Worm (Caenorhabditis elegans) whole organism, late embryonic: ENCODE data around the gene cyp-32B1.

ENCODE experiments used
- dve-1 ChIP-seq: sonication (generic microtip); optimal IDR thresholded peaks from 2 replicates; lab custom pipeline; 2017; ENCODE audit warnings: antibody characterized with exemption, mild to moderate bottlenecking, missing genetic modification characterization, missing compliant biosample characterization
- elt-2 ChIP-seq: sonication (generic microtip); optimal IDR thresholded peaks from 2 replicates; lab custom pipeline; 2016; ENCODE audit warnings: missing genetic modification reagents, missing genetic modification characterization, missing compliant biosample characterization
- elt-4 ChIP-seq: sonication (generic microtip); optimal IDR thresholded peaks from 2 replicates; lab custom pipeline; 2016; ENCODE audit warnings: missing genetic modification characterization, missing compliant biosample characterization
- eyg-1 ChIP-seq: sonication (generic microtip); optimal IDR thresholded peaks from 2 replicates; lab custom pipeline; 2016; ENCODE audit warnings: missing genotype, missing genetic modification characterization, missing compliant biosample characterization
- fax-1 ChIP-seq: sonication (generic microtip); optimal IDR thresholded peaks from 2 replicates; lab custom pipeline; 2016; ENCODE audit warnings: missing genotype, missing genetic modification characterization, missing compliant biosample characterization
- fkh-10 ChIP-seq: fragments of 150-350 bp; optimal IDR thresholded peaks from 2 replicates; lab custom pipeline; 2014; ENCODE audit warnings: missing biosample characterization, missing genetic modification reagents, missing genetic modification characterization
- hlh-30 ChIP-seq: sonication (generic microtip); optimal IDR thresholded peaks from 2 replicates; lab custom pipeline; 2017; ENCODE audit warnings: antibody characterized with exemption, missing genetic modification characterization, missing compliant biosample characterization; ENCODE audit not compliant: insufficient read depth
- nfya-1 ChIP-seq: sonication (generic microtip); optimal IDR thresholded peaks from 2 replicates; lab custom pipeline; 2017; ENCODE audit warnings: missing genetic modification characterization, mild to moderate bottlenecking, missing compliant biosample characterization, antibody characterized with exemption, moderate library complexity

DNA sequence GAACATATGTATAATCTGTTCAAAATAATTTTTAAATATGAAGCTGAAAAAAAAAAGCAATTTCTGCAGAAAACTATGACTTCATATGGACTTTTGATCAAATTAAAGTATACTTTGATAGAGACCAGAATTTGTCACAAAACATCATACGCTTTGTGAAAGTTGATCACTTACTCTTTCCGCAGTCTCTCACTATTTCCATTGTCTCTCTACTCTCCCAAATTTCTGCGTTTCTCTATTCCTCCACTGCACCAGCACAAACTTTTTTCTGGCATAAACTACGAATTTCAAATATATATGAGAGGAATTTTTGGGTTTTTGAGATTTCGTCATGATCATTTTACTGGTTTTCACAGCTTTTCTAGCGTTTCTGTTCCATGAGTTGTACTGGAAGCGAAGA lies 34.6 kb upstream of the cyp-32B1 start, which contains the start of gene cyp-33C4:
- TF ChIP-seq nfya-1: no peak
- TF ChIP-seq fax-1 (tag; lab: Kevin White, UChicago): no peak
- TF ChIP-seq fkh-10: no peak
- TF ChIP-seq eyg-1: no peak
- no peak for TF ChIP-seq hlh-30
- no peak for TF ChIP-seq dve-1 (tag; lab: Kevin White, UChicago)
- TF ChIP-seq elt-4 (tag; lab: Kevin White, UChicago): no peak
- no peak for TF ChIP-seq elt-2 (tag; lab: Kevin White, UChicago)
